Fruit fly (Drosophila melanogaster) whole organism, prepupa: ENCODE results near the gene osp.

ENCODE experiments used
- CG16779 ChIP-seq: fragments of 200-800 bp; sonication (Bioruptor generic); optimal IDR thresholded peaks from 3 replicates; lab custom pipeline; 2017; ENCODE audit warnings: missing biosample characterization, mild to moderate bottlenecking, missing genetic modification characterization
- CG8319 ChIP-seq: fragments of 200-800 bp; sonication (Bioruptor generic); optimal IDR thresholded peaks from 3 replicates; lab custom pipeline; 2016; ENCODE audit warnings: missing biosample characterization, missing genetic modification characterization
- salr ChIP-seq, 2 experiments: fragments of 200-800 bp; sonication (Bioruptor generic); optimal IDR thresholded peaks; 3 replicates each; lab custom pipeline; 2016 to 2018; ENCODE audit warnings: missing biosample characterization in 2 of 2, missing genetic modification characterization in 2 of 2, mild to moderate bottlenecking in 1 of 2

dm6 chr2L:14693620-14694019 lies 4.5 kb upstream of the osp start:
- no peak for TF ChIP-seq CG16779 (tag; lab: Kevin White, UChicago)
- TF ChIP-seq salr (GFP tag; optimal IDR thresholded peaks at IDR 0.05; lab: Kevin White, UChicago), result no peak
- TF ChIP-seq CG8319 (GFP tag; lab: Kevin White, UChicago), result no peak
